Fruit fly (Drosophila melanogaster): ENCODE results near the gene CG6171.

- TF ChIP-seq salr (GFP tag; optimal IDR thresholded peaks at IDR 0.05) (no peak), CG16779 (tag; optimal IDR thresholded peaks at IDR 0.05) (no peak), acj6 (GFP tag; optimal IDR thresholded peaks at IDR 0.05) (no peak), CG1621 (tag; optimal IDR thresholded peaks at IDR 0.05) (no peak), CG31627 (GFP tag; optimal IDR thresholded peaks at IDR 0.05) (no peak), pdm3 (GFP tag; optimal IDR thresholded peaks at IDR 0.05) (no peak), CG9139 (GFP tag; optimal IDR thresholded peaks at IDR 0.05) (no peak), CG32006 (GFP tag; optimal IDR thresholded peaks at IDR 0.05) (no peak), svp (GFP tag) (no peak), Ets96B (tag; optimal IDR thresholded peaks at IDR 0.05) (no peak), Sox102F (GFP tag; optimal IDR thresholded peaks at IDR 0.05) (no peak), Eip75B (GFP tag; optimal IDR thresholded peaks at IDR 0.05) (no peak), fd59A (GFP tag; optimal IDR thresholded peaks at IDR 0.05) (no peak)
These were observed 17.7 kb downstream of the CG6171 start, which contains the start of the genes Surf4 and CG31301 for dm6 chr3R:15346018-15346383.
